Fruit fly (Drosophila melanogaster): Measurements from ENCODE around the gene CG42661.
A peak's percentile ranks its signal among the peaks of the same experiment; 100 is the strongest.

CG42661 gene

dm6 chr3L:7510414-7511384, 45.4 kb downstream of the CG42661 start, which contains the start of gene CG7546 (continued):
- TF ChIP-seq Fer2 (tag; optimal IDR thresholded peaks at IDR 0.05) (no peak), CG1792 (GFP tag; optimal IDR thresholded peaks at IDR 0.05) (no peak), eyg (GFP tag; optimal IDR thresholded peaks at IDR 0.05) (no peak), BEAF-32 (GFP tag; optimal IDR thresholded peaks at IDR 0.05) (peak; percentile 36), trem (tag; optimal IDR thresholded peaks at IDR 0.05) (peak; percentile 58), tap (tag; optimal IDR thresholded peaks at IDR 0.05) (no peak), scrt (GFP tag; optimal IDR thresholded peaks at IDR 0.05) (no peak), p53 (GFP tag; optimal IDR thresholded peaks at IDR 0.05) (no peak), CG10147 (GFP tag; optimal IDR thresholded peaks at IDR 0.05) (no peak), mam (GFP tag; optimal IDR thresholded peaks at IDR 0.05) (peak; percentile 7), CG12155 (GFP tag; optimal IDR thresholded peaks at IDR 0.05) (peak; percentile 37), gt (GFP tag; IDR thresholded peaks at IDR 0.05) (no peak), CG32772 (GFP tag; IDR thresholded peaks at IDR 0.05) (no peak), dan (GFP tag; IDR thresholded peaks at IDR 0.05) (no peak), wor (GFP tag; IDR thresholded peaks at IDR 0.05) (no peak), prd (optimal IDR thresholded peaks at IDR 0.05) (no peak), prd (GFP tag; IDR thresholded peaks at IDR 0.05) (peak; percentile 52; the same call in 2 of the 3 replicates), CG4360 (GFP tag; IDR thresholded peaks at IDR 0.05) (no peak), HHEX (GFP tag; optimal IDR thresholded peaks at IDR 0.05) (no peak), corto (GFP tag; optimal IDR thresholded peaks at IDR 0.05) (no peak), CG12769 (tag; optimal IDR thresholded peaks at IDR 0.05) (no peak), h (optimal IDR thresholded peaks at IDR 0.05) (no peak), pros (GFP tag; optimal IDR thresholded peaks at IDR 0.05) (no peak), Neu2 (GFP tag; optimal IDR thresholded peaks at IDR 0.05; ENCODE audit: borderline replicate concordance) (no peak), bowl (GFP tag; IDR thresholded peaks at IDR 0.05) (no peak), Optix (GFP tag; IDR thresholded peaks at IDR 0.05) (no peak), Oli (tag; optimal IDR thresholded peaks at IDR 0.05) (peak; percentile 11), CG8281 (tag; optimal IDR thresholded peaks at IDR 0.05) (no peak), CG11560 (tag; IDR thresholded peaks at IDR 0.05) (no peak), z (GFP tag; IDR thresholded peaks at IDR 0.05) (no peak), CG13296 (GFP tag; optimal IDR thresholded peaks at IDR 0.05) (no peak), row (GFP tag; IDR thresholded peaks at IDR 0.05) (peak; percentile 80), lov (optimal IDR thresholded peaks at IDR 0.05) (no peak), lov (GFP tag; IDR thresholded peaks at IDR 0.05) (no peak), slou (GFP tag; optimal IDR thresholded peaks at IDR 0.05) (no peak), dm (GFP tag; optimal IDR thresholded peaks at IDR 0.05) (peak; percentile 52), ara (GFP tag; IDR thresholded peaks at IDR 0.05) (no peak), sisA (GFP tag; IDR thresholded peaks at IDR 0.05) (0 out of 2 replicates have a peak, but pooled peaks have one; percentile 39), HLH4C (GFP tag; IDR thresholded peaks at IDR 0.05; ENCODE audit: partially characterized antibody) (0 out of 3 replicates have a peak, but pooled peaks have one; percentile 27)

Data from whole organism, embryonic.